Worm (Caenorhabditis elegans) whole organism, L4 larva: ENCODE measurements around the gene sri-28.

ENCODE experiments used
- D1046.2 ChIP-seq: fragments of 200-800 bp; sonication (Bioruptor generic); IDR thresholded peaks from 2 replicates; pipeline ENCODE4 v1.3.6; 2022; ENCODE audit warnings: missing genetic modification characterization, missing compliant biosample characterization
- F26F4.8 ChIP-seq: fragments of 200-800 bp; sonication (Bioruptor generic); conservative IDR thresholded peaks from 2 replicates; pipeline ENCODE4 v1.3.6; 2022; ENCODE audit warnings: missing genetic modification characterization, missing compliant biosample characterization
- F37D6.2 ChIP-seq: sonication (generic microtip); optimal IDR thresholded peaks from 2 replicates; lab custom pipeline; 2016; ENCODE audit warnings: mild to moderate bottlenecking, missing genetic modification characterization, missing compliant biosample characterization
- T20F7.1 ChIP-seq: fragments of 200-800 bp; sonication (Bioruptor generic); optimal IDR thresholded peaks from 2 replicates; lab custom pipeline; 2018; ENCODE audit warnings: mild to moderate bottlenecking, missing genetic modification characterization, missing compliant biosample characterization
- T26A8.4 ChIP-seq: fragments of 200-800 bp; sonication (Bioruptor generic); IDR thresholded peaks from 2 replicates; pipeline ENCODE4 v1.3.6; 2022; ENCODE audit warnings: missing genetic modification characterization, missing compliant biosample characterization
- Y5F2A.4 ChIP-seq: fragments of 200-800 bp; sonication (Bioruptor generic); optimal IDR thresholded peaks from 2 replicates; lab custom pipeline; 2018; ENCODE audit warnings: mild to moderate bottlenecking, missing genetic modification characterization, missing compliant biosample characterization
- Y75B8A.6 ChIP-seq: fragments of 200-800 bp; sonication (Bioruptor generic); IDR thresholded peaks from 2 replicates; pipeline ENCODE4 v1.3.6; 2022; ENCODE audit warnings: missing genetic modification reagents, missing genetic modification characterization, missing compliant biosample characterization
- aha-1 ChIP-seq: fragments of 150-350 bp; peaks from one replicate; lab custom pipeline; 2014; ENCODE audit warnings: missing biosample characterization, missing genetic modification characterization
- aly-2 ChIP-seq: sonication (generic microtip); optimal IDR thresholded peaks from 2 replicates; lab custom pipeline; 2018; ENCODE audit warnings: missing biosample characterization, missing genetic modification characterization
- arid-1 ChIP-seq: fragments of 200-800 bp; sonication (Bioruptor generic); conservative IDR thresholded peaks from 2 replicates; pipeline ENCODE4 v1.3.6; 2022; ENCODE audit warnings: missing genetic modification reagents, missing genetic modification characterization, missing compliant biosample characterization
- ceh-44 ChIP-seq: fragments of 200-800 bp; sonication (Bioruptor generic); IDR thresholded peaks from 2 replicates; pipeline ENCODE4 v1.3.6; 2022; ENCODE audit warnings: missing genetic modification reagents, missing genetic modification characterization, missing compliant biosample characterization
- ceh-82 ChIP-seq: sonication (generic microtip); optimal IDR thresholded peaks from 2 replicates; lab custom pipeline; 2017; ENCODE audit warnings: missing biosample characterization, missing genetic modification characterization
- daf-12 ChIP-seq: fragments of 150-350 bp; optimal IDR thresholded peaks from 2 replicates; lab custom pipeline; 2014; ENCODE audit warnings: missing biosample characterization, missing genetic modification reagents, missing genetic modification characterization
- daf-16 ChIP-seq, 3 experiments: sonication (generic microtip); optimal IDR thresholded peaks; 2 replicates each; lab custom pipeline; 2016 to 2017; ENCODE audit warnings: missing genetic modification characterization in 3 of 3, missing genetic modification reagents in 3 of 3, mild to moderate bottlenecking in 2 of 3, missing compliant biosample characterization in 2 of 3, missing biosample characterization in 1 of 3, moderate library complexity in 1 of 3
- daf-19 ChIP-seq: fragments of 200-800 bp; sonication (Bioruptor generic); conservative IDR thresholded peaks from 2 replicates; pipeline ENCODE4 v1.3.6; 2022; ENCODE audit warnings: missing genetic modification characterization, missing compliant biosample characterization
- daf-8 ChIP-seq: fragments of 200-800 bp; sonication (Bioruptor generic); IDR thresholded peaks from 2 replicates; pipeline ENCODE4 v1.3.6; 2022; ENCODE audit warnings: missing genetic modification characterization, missing compliant biosample characterization
- dmd-6 ChIP-seq: fragments of 200-800 bp; sonication (Bioruptor generic); IDR thresholded peaks from 2 replicates; pipeline ENCODE4 v1.3.6; 2022; ENCODE audit warnings: missing genetic modification reagents, missing genetic modification characterization, missing compliant biosample characterization
- egl-27 ChIP-seq: sonication (generic microtip); optimal IDR thresholded peaks from 3 replicates; lab custom pipeline; 2017; ENCODE audit warnings: missing biosample characterization, missing genetic modification reagents, missing genetic modification characterization
- egl-43 ChIP-seq: fragments of 200-800 bp; sonication (Bioruptor generic); IDR thresholded peaks from 2 replicates; pipeline ENCODE4 v1.3.6; 2022; ENCODE audit warnings: missing genetic modification reagents, missing genetic modification characterization, missing compliant biosample characterization
- hlh-11 ChIP-seq: fragments of 200-800 bp; sonication (Bioruptor generic); optimal IDR thresholded peaks from 2 replicates; lab custom pipeline; 2018; ENCODE audit warnings: mild to moderate bottlenecking, missing genetic modification characterization, missing compliant biosample characterization
- lin-15B ChIP-seq: fragments of 150-350 bp; sonication (generic microtip); optimal IDR thresholded peaks from 3 replicates; lab custom pipeline; 2014; ENCODE audit warnings: missing biosample characterization, missing genetic modification characterization
- lsy-2 ChIP-seq, 2 experiments: fragments of 150-350 bp in 1 of 2; sonication (generic microtip) in 1 of 2; optimal IDR thresholded peaks; 2 replicates each; lab custom pipeline; 2014 to 2017; ENCODE audit warnings: missing biosample characterization in 2 of 2, missing genetic modification characterization in 2 of 2
- madf-9 ChIP-seq: fragments of 200-800 bp; sonication (Bioruptor generic); conservative IDR thresholded peaks from 2 replicates; pipeline ENCODE4 v1.3.6; 2022; ENCODE audit warnings: missing genetic modification reagents, missing genetic modification characterization, missing compliant biosample characterization
- mes-2 ChIP-seq: sonication (generic microtip); optimal IDR thresholded peaks from 2 replicates; lab custom pipeline; 2016; ENCODE audit warnings: missing genotype, mild to moderate bottlenecking, missing genetic modification characterization, missing compliant biosample characterization; ENCODE audit not compliant: poor library complexity, severe bottlenecking
- mxl-2 ChIP-seq: fragments of 200-800 bp; sonication (Bioruptor generic); conservative IDR thresholded peaks from 2 replicates; pipeline ENCODE4 v1.3.6; 2022; ENCODE audit warnings: missing genetic modification reagents, missing genetic modification characterization, missing compliant biosample characterization
- nhr-28 ChIP-seq: fragments of 150-350 bp; optimal IDR thresholded peaks from 2 replicates; lab custom pipeline; 2014; ENCODE audit warnings: missing biosample characterization, missing genetic modification characterization
- nhr-41 ChIP-seq: fragments of 200-800 bp; sonication (Bioruptor generic); IDR thresholded peaks from 2 replicates; pipeline ENCODE4 v1.3.6; 2022; ENCODE audit warnings: missing genetic modification reagents, missing genetic modification characterization, missing compliant biosample characterization
- nhr-42 ChIP-seq: fragments of 200-800 bp; sonication (Bioruptor generic); IDR thresholded peaks from 2 replicates; pipeline ENCODE4 v1.3.6; 2022; ENCODE audit warnings: missing genetic modification characterization, missing compliant biosample characterization
- nhr-77 ChIP-seq: fragments of 150-350 bp; optimal IDR thresholded peaks from 2 replicates; lab custom pipeline; 2014; ENCODE audit warnings: missing biosample characterization, missing genetic modification characterization
- pqm-1 ChIP-seq: sonication (generic microtip); optimal IDR thresholded peaks from 2 replicates; lab custom pipeline; 2017; ENCODE audit warnings: missing biosample characterization, missing genetic modification characterization
- sdz-12 ChIP-seq: fragments of 200-800 bp; sonication (Bioruptor generic); optimal IDR thresholded peaks from 2 replicates; lab custom pipeline; 2018; ENCODE audit warnings: mild to moderate bottlenecking, missing genetic modification characterization, missing compliant biosample characterization
- set-16 ChIP-seq: fragments of 200-800 bp; sonication (Bioruptor generic); IDR thresholded peaks from 2 replicates; pipeline ENCODE4 v1.3.6; 2022; ENCODE audit warnings: missing genetic modification reagents, missing genetic modification characterization, missing compliant biosample characterization
- spr-3 ChIP-seq: fragments of 200-800 bp; sonication (Bioruptor generic); optimal IDR thresholded peaks from 2 replicates; lab custom pipeline; 2018; ENCODE audit warnings: mild to moderate bottlenecking, missing genetic modification characterization, missing compliant biosample characterization
- unc-130 ChIP-seq: sonication (generic microtip); optimal IDR thresholded peaks from 2 replicates; lab custom pipeline; 2016; ENCODE audit warnings: missing genetic modification reagents, missing genetic modification characterization, missing compliant biosample characterization

The sri-28 gene

DNA sequence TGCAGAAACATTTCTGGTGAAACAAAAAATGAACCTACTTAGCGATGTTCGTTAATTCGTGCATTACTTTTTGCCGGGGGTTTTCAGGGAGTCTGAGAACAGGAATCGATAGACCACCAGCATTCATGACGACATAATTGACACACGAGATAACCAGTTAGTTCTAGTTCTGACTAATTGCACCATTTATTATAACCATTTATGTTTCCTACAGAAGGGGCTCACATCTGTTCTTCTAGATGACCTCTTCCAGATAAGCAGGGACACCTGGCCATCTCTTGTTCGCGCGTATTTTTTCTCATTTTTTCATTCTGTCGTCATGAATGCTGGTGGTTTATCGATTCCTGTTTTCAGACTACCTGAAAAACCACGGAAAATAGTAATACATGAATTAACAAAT lies 40.1 kb upstream of the sri-28 start, which contains the start of gene sdz-5:
TSS of gene sdz-5 (plus strand) at position 301 of the 400 bp plus-strand sequence.
- TF ChIP-seq unc-130 (GFP tag; lab: Kevin White, UChicago) (no peak), F26F4.8 (GFP tag; lab: Robert Waterston, UW) (no peak), daf-12 (tag; lab: Kevin White, UChicago) (no peak), ceh-44 (GFP tag; lab: Robert Waterston, UW) (no peak), arid-1 (GFP tag; lab: Robert Waterston, UW) (no peak), aly-2 (tag; lab: Kevin White, UChicago) (no peak)

DNA sequence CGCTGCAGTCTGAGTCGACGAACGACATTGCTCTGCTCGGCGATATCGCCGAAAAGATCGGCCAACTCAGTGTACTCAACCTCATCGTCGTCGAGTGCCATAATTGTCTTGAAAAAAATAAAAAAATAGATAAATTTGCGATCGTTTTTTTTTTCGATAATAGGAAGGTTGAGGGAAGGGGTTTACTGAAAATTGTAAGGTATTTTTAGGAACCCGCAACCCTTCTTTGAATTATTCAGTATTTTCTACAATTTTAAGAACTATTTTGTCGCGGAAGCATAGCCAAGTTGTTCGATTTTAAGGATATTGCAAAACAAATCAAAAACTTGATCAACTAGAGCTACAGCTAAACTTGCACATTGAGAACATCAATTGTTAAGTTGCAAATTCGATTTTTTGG lies 36.3 kb upstream of the sri-28 start, which contains the start of gene C41H7.9:
TSS of gene C41H7.9 (minus strand) at position 101 of the 400 bp plus-strand sequence.
- TF ChIP-seq egl-27 (tag; lab: Kevin White, UChicago): no peak
- TF ChIP-seq spr-3 (GFP tag; lab: Kevin White, UChicago): no peak
- TF ChIP-seq daf-8 (GFP tag; lab: Robert Waterston, UW): no peak
- TF ChIP-seq daf-19: no peak
- TF ChIP-seq, all 104 proteins: peak for 0

DNA sequence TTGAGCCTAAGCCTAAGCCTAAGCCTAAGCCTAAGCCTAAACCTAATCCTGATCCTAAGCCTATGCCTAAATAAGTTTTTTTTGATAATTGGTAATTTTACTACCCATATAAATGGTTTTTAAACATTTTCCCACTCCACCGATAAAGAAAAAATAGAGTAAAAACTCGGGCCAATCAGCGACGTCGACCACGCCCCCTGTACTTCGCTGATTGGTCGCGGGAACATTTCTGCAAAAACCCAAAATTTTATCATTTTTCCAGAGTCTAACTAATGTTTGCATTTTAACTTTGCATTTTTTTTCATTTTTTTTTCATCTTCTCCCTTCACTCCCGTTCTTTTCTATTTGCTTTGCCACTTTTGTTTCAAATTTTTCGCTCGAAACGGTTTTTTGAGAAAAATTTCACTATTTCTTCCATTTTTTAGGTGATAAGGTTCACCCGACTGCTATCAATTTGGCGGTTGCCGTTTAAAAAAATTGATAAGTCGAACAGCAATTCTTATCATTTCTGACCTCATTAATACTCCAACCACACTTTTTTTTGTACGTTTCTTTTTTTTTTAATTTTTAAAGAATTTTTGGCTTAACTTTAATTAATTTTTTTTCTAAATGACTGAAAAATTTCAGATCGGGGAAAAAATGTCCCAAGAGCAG lies 34.2 kb upstream of the sri-28 start, which contains the start of gene C41H7.2:
TSS of gene C41H7.2 (plus strand) at position 622 of the 654 bp plus-strand sequence.
- TF ChIP-seq lin-15B (tag; lab: Kevin White, UChicago): no peak
- TF ChIP-seq nhr-42 (GFP tag; lab: Robert Waterston, UW): no peak
- TF ChIP-seq nhr-28: peak; percentile 75
- peak; percentile 6 for TF ChIP-seq nhr-77 (tag; lab: Kevin White, UChicago)
- peak; percentile 51; the same call in 1 of the 2 replicates for TF ChIP-seq dmd-6
- TF ChIP-seq Y75B8A.6: no peak
- TF ChIP-seq set-16 (GFP tag; lab: Robert Waterston, UW): no peak
- peak; percentile 84 for TF ChIP-seq pqm-1 (tag; lab: Kevin White, UChicago)
- no peak for TF ChIP-seq ceh-44 (GFP tag; lab: Robert Waterston, UW)
- TF ChIP-seq nhr-41 (GFP tag; lab: Robert Waterston, UW): 0 out of 2 replicates have a peak, but pooled peaks have one; percentile 7
- TF ChIP-seq lsy-2 (tag; optimal IDR thresholded peaks at IDR 0.05; lab: Kevin White, UChicago): no peak
- peak; percentile 24 for TF ChIP-seq aha-1
- peak; percentile 23 for TF ChIP-seq hlh-11
- TF ChIP-seq daf-16 (GFP tag; optimal IDR thresholded peaks at IDR 0.05; lab: Kevin White, UChicago): no peak
- peak; percentile 48 for TF ChIP-seq daf-16 (tag; optimal IDR thresholded peaks at IDR 0.05; lab: Kevin White, UChicago)

DNA sequence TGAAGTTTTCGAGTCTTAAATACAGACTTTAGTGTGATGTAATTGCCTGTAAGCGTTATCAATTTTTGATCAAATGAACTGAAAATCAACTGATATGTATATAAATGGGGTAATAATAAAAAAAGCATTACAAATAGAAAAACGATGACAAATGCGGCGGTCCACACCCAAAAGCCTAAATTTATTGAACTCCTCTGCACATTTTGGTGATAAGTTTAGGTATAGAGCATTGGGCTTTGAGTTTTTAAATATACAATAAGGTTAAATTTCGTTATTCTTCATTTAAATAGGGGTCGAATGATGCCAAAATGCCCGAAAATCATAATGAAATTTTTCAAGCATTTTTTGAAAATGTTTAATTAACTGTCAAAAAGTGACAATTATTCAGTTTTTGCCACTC lies 28.7 kb upstream of the sri-28 start, which contains the start of gene clec-3:
TSS of gene clec-3 (minus strand) at position 101 of the 400 bp plus-strand sequence.
- no peak for TF ChIP-seq T20F7.1 (GFP tag; lab: Kevin White, UChicago)
- no peak for TF ChIP-seq nhr-42 (GFP tag; lab: Robert Waterston, UW)
- no peak for TF ChIP-seq sdz-12 (GFP tag; lab: Kevin White, UChicago)
- no peak for TF ChIP-seq Y5F2A.4 (GFP tag; lab: Kevin White, UChicago)
- TF ChIP-seq spr-3 (GFP tag; lab: Kevin White, UChicago): no peak
- TF ChIP-seq mes-2: no peak
- TF ChIP-seq ceh-82 (tag; lab: Kevin White, UChicago): no peak
- TF ChIP-seq D1046.2 (GFP tag; lab: Robert Waterston, UW): no peak
- TF ChIP-seq F37D6.2 (tag; lab: Kevin White, UChicago): no peak
- TF ChIP-seq aha-1: no peak
- TF ChIP-seq T26A8.4: no peak
- no peak for TF ChIP-seq egl-43 (GFP tag; lab: Robert Waterston, UW)
- TF ChIP-seq arid-1 (GFP tag; lab: Robert Waterston, UW): no peak
- TF ChIP-seq mxl-2 (GFP tag; lab: Robert Waterston, UW): no peak
- no peak for TF ChIP-seq daf-19
- no peak for TF ChIP-seq madf-9 (GFP tag; lab: Robert Waterston, UW)
